Fruit fly (Drosophila melanogaster) whole organism, embryonic: ENCODE data around the gene CG31278.

ENCODE experiments used
- Atf3 ChIP-seq: fragments of 200-800 bp; sonication (Bioruptor generic); optimal IDR thresholded peaks from 3 replicates; lab custom pipeline; 2016; ENCODE audit warnings: missing biosample characterization, missing genetic modification characterization
- Bteb2 ChIP-seq: fragments of 200-800 bp; sonication (Bioruptor generic); optimal IDR thresholded peaks from 2 replicates; lab custom pipeline; 2016; ENCODE audit warnings: missing biosample characterization, missing genetic modification characterization
- CG15011 ChIP-seq: fragments of 200-800 bp; sonication (Bioruptor generic); optimal IDR thresholded peaks from 3 replicates; lab custom pipeline; 2018; ENCODE audit warnings: missing biosample characterization, mild to moderate bottlenecking, missing genetic modification characterization
- CG15269 ChIP-seq: fragments of 200-800 bp; sonication (Bioruptor generic); optimal IDR thresholded peaks from 2 replicates; lab custom pipeline; 2018; ENCODE audit warnings: missing biosample characterization, mild to moderate bottlenecking, missing genetic modification characterization, moderate library complexity
- CG17802 ChIP-seq: fragments of 200-800 bp; sonication (Bioruptor generic); optimal IDR thresholded peaks from 2 replicates; lab custom pipeline; 2018; ENCODE audit warnings: missing biosample characterization, mild to moderate bottlenecking, missing genetic modification characterization, moderate library complexity
- CG18619 ChIP-seq: fragments of 200-800 bp; sonication (Bioruptor generic); optimal IDR thresholded peaks from 3 replicates; lab custom pipeline; 2017; ENCODE audit warnings: missing biosample characterization, mild to moderate bottlenecking, missing genetic modification characterization
- CG2712 ChIP-seq: fragments of 200-800 bp; optimal IDR thresholded peaks from 3 replicates; lab custom pipeline; 2019; ENCODE audit warnings: missing biosample characterization, mild to moderate bottlenecking, missing genetic modification characterization, moderate library complexity
- CG30020 ChIP-seq: fragments of 200-800 bp; optimal IDR thresholded peaks from 2 replicates; lab custom pipeline; 2019; ENCODE audit warnings: missing biosample characterization, mild to moderate bottlenecking, missing genetic modification characterization, moderate library complexity
- CG30431 ChIP-seq: fragments of 200-800 bp; sonication (Bioruptor generic); optimal IDR thresholded peaks from 2 replicates; lab custom pipeline; 2017; ENCODE audit warnings: missing biosample characterization, missing genetic modification characterization
- CG31441 ChIP-seq: fragments of 200-800 bp; sonication (Bioruptor generic); IDR thresholded peaks from 2 replicates; pipeline ENCODE4 v1.3.6; 2022; ENCODE audit warnings: missing biosample characterization, missing genetic modification characterization
- CG33557 ChIP-seq: fragments of 200-800 bp; sonication (Bioruptor generic); optimal IDR thresholded peaks from 2 replicates; lab custom pipeline; 2019; ENCODE audit warnings: missing biosample characterization, mild to moderate bottlenecking, missing genetic modification characterization, moderate library complexity
- CG6654 ChIP-seq: fragments of 200-800 bp; sonication (Bioruptor generic); optimal IDR thresholded peaks from 2 replicates; lab custom pipeline; 2017; ENCODE audit warnings: missing biosample characterization, mild to moderate bottlenecking, missing genetic modification characterization
- CG8478 ChIP-seq: fragments of >200 bp; optimal IDR thresholded peaks from 2 replicates; lab custom pipeline; 2018
- CG9876 ChIP-seq: fragments of 200-800 bp; sonication (Bioruptor generic); optimal IDR thresholded peaks from 2 replicates; lab custom pipeline; 2016; ENCODE audit warnings: missing biosample characterization, missing genetic modification characterization
- CkIIα-i1 ChIP-seq: fragments of 200-800 bp; sonication (Bioruptor generic); IDR thresholded peaks from 2 replicates; pipeline ENCODE4 v1.3.6; 2022; ENCODE audit warnings: missing biosample characterization, missing genetic modification characterization
- D ChIP-seq, 2 experiments: fragments of 200-800 bp in 1 of 2; fragments of >200 bp in 1 of 2; sonication (Bioruptor generic) in 1 of 2; optimal IDR thresholded peaks; 2 replicates in 1 of 2; 3 replicates in 1 of 2; lab custom pipeline; 2017; ENCODE audit warnings: mild to moderate bottlenecking in 1 of 2, missing biosample characterization in 1 of 2, missing genetic modification characterization in 1 of 2, missing genetic modification reagents in 1 of 2
- Dll ChIP-seq: fragments of 200-800 bp; sonication (Bioruptor generic); IDR thresholded peaks from 4 replicates; pipeline ENCODE4 v1.3.6; 2022; ENCODE audit warnings: missing biosample characterization, missing genetic modification characterization; ENCODE audit not compliant: partially characterized antibody
- Fer1 ChIP-seq: fragments of 200-800 bp; sonication (Bioruptor generic); optimal IDR thresholded peaks from 2 replicates; lab custom pipeline; 2017; ENCODE audit warnings: missing biosample characterization, mild to moderate bottlenecking, missing genetic modification characterization
- Fer3 ChIP-seq: fragments of 200-800 bp; sonication (Bioruptor generic); optimal IDR thresholded peaks from 2 replicates; lab custom pipeline; 2018; ENCODE audit warnings: missing biosample characterization, mild to moderate bottlenecking, missing genetic modification characterization, moderate library complexity
- Gug ChIP-seq: fragments of 200-800 bp; sonication (Bioruptor generic); IDR thresholded peaks from 4 replicates; pipeline ENCODE4 v1.3.6; 2022; ENCODE audit warnings: missing biosample characterization, missing genetic modification characterization
- HLHmδ ChIP-seq: fragments of 200-800 bp; sonication (Bioruptor generic); optimal IDR thresholded peaks from 2 replicates; lab custom pipeline; 2018; ENCODE audit warnings: missing biosample characterization, mild to moderate bottlenecking, missing genetic modification characterization, moderate library complexity
- Hmx ChIP-seq: fragments of 200-800 bp; sonication (Bioruptor generic); optimal IDR thresholded peaks from 2 replicates; lab custom pipeline; 2016; ENCODE audit warnings: missing biosample characterization, missing genetic modification characterization
- Lim3 ChIP-seq: fragments of 200-800 bp; sonication (Bioruptor generic); IDR thresholded peaks from 2 replicates; pipeline ENCODE4 v1.3.6; 2022; ENCODE audit warnings: missing biosample characterization, missing genetic modification characterization
- Mad ChIP-seq: fragments of 200-800 bp; sonication (Bioruptor generic); optimal IDR thresholded peaks from 2 replicates; lab custom pipeline; 2016; ENCODE audit warnings: missing biosample characterization, missing genetic modification characterization
- Myb ChIP-seq: fragments of 200-800 bp; sonication (Bioruptor generic); optimal IDR thresholded peaks from 2 replicates; lab custom pipeline; 2016; ENCODE audit warnings: missing biosample characterization, missing genetic modification characterization
- Nf-YC ChIP-seq: fragments of 200-800 bp; optimal IDR thresholded peaks from 3 replicates; lab custom pipeline; 2019; ENCODE audit warnings: missing biosample characterization, mild to moderate bottlenecking, missing genetic modification characterization, moderate library complexity
- NfI ChIP-seq: fragments of 200-800 bp; sonication (Bioruptor generic); optimal IDR thresholded peaks from 3 replicates; lab custom pipeline; 2018; ENCODE audit warnings: missing biosample characterization, mild to moderate bottlenecking, missing genetic modification characterization, moderate library complexity
- Oli ChIP-seq: fragments of 200-800 bp; sonication (Bioruptor generic); optimal IDR thresholded peaks from 2 replicates; lab custom pipeline; 2018; ENCODE audit warnings: missing biosample characterization, mild to moderate bottlenecking, missing genetic modification characterization, moderate library complexity
- Rfx ChIP-seq: fragments of 200-800 bp; sonication (Bioruptor generic); IDR thresholded peaks from 2 replicates; pipeline ENCODE4 v1.3.6; 2022; ENCODE audit warnings: missing biosample characterization, missing genetic modification characterization
- Sry-δ ChIP-seq: fragments of 200-800 bp; sonication (Bioruptor generic); optimal IDR thresholded peaks from 2 replicates; lab custom pipeline; 2016; ENCODE audit warnings: missing biosample characterization, missing genetic modification characterization
- Trl ChIP-seq, 3 experiments: fragments of >200 bp in 2 of 3; fragments of 200-800 bp in 1 of 3; sonication (Bioruptor generic) in 1 of 3; optimal IDR thresholded peaks; 2 replicates in 1 of 3; 3 replicates in 2 of 3; lab custom pipeline; 2016 to 2017; ENCODE audit warnings: missing biosample characterization in 1 of 3, missing genetic modification characterization in 1 of 3
- Xrp1 ChIP-seq: fragments of 200-800 bp; sonication (Bioruptor generic); IDR thresholded peaks from 2 replicates; pipeline ENCODE4 v1.3.6; 2022; ENCODE audit warnings: missing biosample characterization, missing genetic modification characterization
- YL-1 ChIP-seq: fragments of 200-800 bp; sonication (Bioruptor generic); optimal IDR thresholded peaks from 3 replicates; lab custom pipeline; 2017; ENCODE audit warnings: missing biosample characterization, mild to moderate bottlenecking, missing genetic modification characterization
- ara ChIP-seq: fragments of 200-800 bp; sonication (Bioruptor generic); IDR thresholded peaks from 2 replicates; pipeline ENCODE4 v1.3.6; 2022; ENCODE audit warnings: missing biosample characterization, missing genetic modification characterization
- ato ChIP-seq: fragments of 200-800 bp; sonication (Bioruptor generic); IDR thresholded peaks from 2 replicates; pipeline ENCODE4 v1.3.6; 2022; ENCODE audit warnings: missing biosample characterization, missing genetic modification characterization; ENCODE audit not compliant: partially characterized antibody
- cwo ChIP-seq: fragments of 200-800 bp; sonication (Bioruptor generic); optimal IDR thresholded peaks from 3 replicates; lab custom pipeline; 2017; ENCODE audit warnings: missing biosample characterization, missing genetic modification characterization, mild to moderate bottlenecking, moderate library complexity, missing genetic modification reagents
- dan ChIP-seq: fragments of 200-800 bp; sonication (Bioruptor generic); IDR thresholded peaks from 2 replicates; pipeline ENCODE4 v1.3.6; 2022; ENCODE audit warnings: missing biosample characterization, missing genetic modification characterization
- exex ChIP-seq: fragments of 200-800 bp; sonication (Bioruptor generic); optimal IDR thresholded peaks from 4 replicates; lab custom pipeline; 2018; ENCODE audit warnings: missing biosample characterization, mild to moderate bottlenecking, missing genetic modification characterization, moderate library complexity
- fd3F ChIP-seq: fragments of 200-800 bp; sonication (Bioruptor generic); optimal IDR thresholded peaks from 2 replicates; lab custom pipeline; 2018; ENCODE audit warnings: missing biosample characterization, mild to moderate bottlenecking, missing genetic modification characterization, moderate library complexity
- gcm ChIP-seq: fragments of 200-800 bp; sonication (Bioruptor generic); optimal IDR thresholded peaks from 2 replicates; lab custom pipeline; 2019; ENCODE audit warnings: missing biosample characterization, mild to moderate bottlenecking, missing genetic modification characterization, moderate library complexity
- kay ChIP-seq: fragments of 200-800 bp; sonication (Bioruptor generic); optimal IDR thresholded peaks from 2 replicates; lab custom pipeline; 2016; ENCODE audit warnings: missing biosample characterization, missing genetic modification characterization
- lilli ChIP-seq: fragments of 200-800 bp; sonication (Bioruptor generic); optimal IDR thresholded peaks from 3 replicates; lab custom pipeline; 2016; ENCODE audit warnings: missing biosample characterization, missing genetic modification characterization
- sens ChIP-seq: fragments of 200-800 bp; sonication (Bioruptor generic); peaks from one replicate; lab custom pipeline; 2016; ENCODE audit warnings: missing biosample characterization, missing genetic modification characterization
- sim ChIP-seq: fragments of 200-800 bp; sonication (Bioruptor generic); IDR thresholded peaks from 2 replicates; pipeline ENCODE4 v1.3.6; 2022; ENCODE audit warnings: missing biosample characterization, missing genetic modification characterization
- slou ChIP-seq: fragments of 200-800 bp; sonication (Bioruptor generic); optimal IDR thresholded peaks from 3 replicates; lab custom pipeline; 2016; ENCODE audit warnings: missing biosample characterization, missing genetic modification characterization
- tap ChIP-seq: fragments of 200-800 bp; optimal IDR thresholded peaks from 3 replicates; lab custom pipeline; 2019; ENCODE audit warnings: missing biosample characterization, mild to moderate bottlenecking, missing genetic modification characterization, moderate library complexity
- toy ChIP-seq: fragments of 200-800 bp; sonication (Bioruptor generic); IDR thresholded peaks from 2 replicates; pipeline ENCODE4 v1.3.6; 2022; ENCODE audit warnings: missing biosample characterization, missing genetic modification characterization
- trem ChIP-seq: fragments of 200-800 bp; optimal IDR thresholded peaks from 3 replicates; lab custom pipeline; 2019; ENCODE audit warnings: missing biosample characterization, mild to moderate bottlenecking, missing genetic modification characterization, moderate library complexity
- ttk ChIP-seq: fragments of 200-800 bp; sonication (Bioruptor generic); IDR thresholded peaks from 2 replicates; pipeline ENCODE4 v2.1.2; 2022; ENCODE audit warnings: missing biosample characterization, missing genetic modification characterization
- usp ChIP-seq: fragments of >200 bp; optimal IDR thresholded peaks from 2 replicates; lab custom pipeline; 2017; ENCODE audit warnings: missing biosample characterization, missing genetic modification characterization
- wdn ChIP-seq: fragments of 200-800 bp; sonication (Bioruptor generic); IDR thresholded peaks from 2 replicates; pipeline ENCODE4 v1.3.6; 2022; ENCODE audit warnings: missing biosample characterization, missing genetic modification characterization
- yki ChIP-seq: fragments of >200 bp; optimal IDR thresholded peaks from 3 replicates; lab custom pipeline; 2018

The CG31278 gene

dm6 chr3R:10688835-10689234 is 19.3 kb downstream of the CG31278 start (continued):
- no peak for TF ChIP-seq CG15011
- no peak for TF ChIP-seq Lim3 (GFP tag; lab: Robert Waterston, UW)
- no peak for TF ChIP-seq CG9876 (GFP tag; lab: Kevin White, UChicago)
- TF ChIP-seq CG17802 (tag; lab: Kevin White, UChicago) = no peak
- peak; percentile 56 for TF ChIP-seq Bteb2
- TF ChIP-seq exex (tag; lab: Kevin White, UChicago) = peak; percentile 29
- no peak for TF ChIP-seq yki (lab: Kevin White, UChicago)
- TF ChIP-seq HLHmδ (GFP tag; lab: Kevin White, UChicago) = no peak
- TF ChIP-seq CG2712 (tag; lab: Kevin White, UChicago) = peak; percentile 64
- TF ChIP-seq Xrp1 (GFP tag; lab: Robert Waterston, UW) = peak; percentile 54; the same call in 1 of the 2 replicates
- TF ChIP-seq usp = no peak
- TF ChIP-seq Dll (GFP tag; lab: Robert Waterston, UW) = no peak
- peak; percentile 55 for TF ChIP-seq cwo (GFP tag; lab: Kevin White, UChicago)
- no peak for TF ChIP-seq CkIIα-i1 (GFP tag; lab: Robert Waterston, UW)
- TF ChIP-seq lilli (GFP tag; lab: Kevin White, UChicago) = peak; percentile 59
- no peak for TF ChIP-seq Sry-δ
- peak; percentile 44; the same call in 1 of the 2 replicates for TF ChIP-seq CG31441 (GFP tag; lab: Robert Waterston, UW)
- TF ChIP-seq Mad (GFP tag; lab: Kevin White, UChicago) = no peak
- TF ChIP-seq ato (GFP tag; lab: Robert Waterston, UW) = no peak
- TF ChIP-seq fd3F = peak; percentile 4
- no peak for TF ChIP-seq CG30431
- TF ChIP-seq ttk (GFP tag; lab: Robert Waterston, UW) = 0 out of 2 replicates have a peak, but pooled peaks have one; percentile 13
- TF ChIP-seq gcm (GFP tag; lab: Kevin White, UChicago) = no peak
- TF ChIP-seq CG15269 (tag; lab: Kevin White, UChicago) = peak; percentile 65
- TF ChIP-seq Atf3 (GFP tag; lab: Kevin White, UChicago) = no peak
- TF ChIP-seq tap (tag; lab: Kevin White, UChicago) = no peak
- TF ChIP-seq kay = peak; percentile 5
- no peak for TF ChIP-seq Hmx (GFP tag; lab: Kevin White, UChicago)
- no peak for TF ChIP-seq D (optimal IDR thresholded peaks at IDR 0.05; lab: Kevin White, UChicago)
- TF ChIP-seq D (GFP tag; optimal IDR thresholded peaks at IDR 0.05; lab: Kevin White, UChicago) = no peak
- TF ChIP-seq CG18619 (GFP tag; lab: Kevin White, UChicago) = peak; percentile 10
- TF ChIP-seq Trl (optimal IDR thresholded peaks at IDR 0.05; lab: Kevin White, UChicago) = no peak
- no peak for TF ChIP-seq Trl (GFP tag; optimal IDR thresholded peaks at IDR 0.05; lab: Kevin White, UChicago)
- TF ChIP-seq ara (GFP tag; lab: Robert Waterston, UW) = peak; percentile 51; the same call in 1 of the 2 replicates
- no peak for TF ChIP-seq Oli (tag; lab: Kevin White, UChicago)
- TF ChIP-seq CG33557 = no peak
- TF ChIP-seq CG6654 (GFP tag; lab: Kevin White, UChicago) = no peak
- TF ChIP-seq Gug (GFP tag; lab: Robert Waterston, UW) = no peak
- no peak for TF ChIP-seq wdn (GFP tag; lab: Robert Waterston, UW)
- no peak for TF ChIP-seq dan (GFP tag; lab: Robert Waterston, UW)
- TF ChIP-seq trem (tag; lab: Kevin White, UChicago) = no peak
- TF ChIP-seq sim = no peak
- TF ChIP-seq slou (GFP tag; lab: Kevin White, UChicago) = no peak
- no peak for TF ChIP-seq CG8478 (lab: Kevin White, UChicago)
- no peak for TF ChIP-seq YL-1 (GFP tag; lab: Kevin White, UChicago)
- TF ChIP-seq Rfx = peak; percentile 88
- TF ChIP-seq Fer3 (tag; lab: Kevin White, UChicago) = peak; percentile 72
- TF ChIP-seq toy (GFP tag; lab: Robert Waterston, UW) = no peak
- TF ChIP-seq Myb (GFP tag; lab: Kevin White, UChicago) = no peak
- TF ChIP-seq sens (GFP tag; lab: Kevin White, UChicago) = peak; percentile 59
- peak; percentile 52 for TF ChIP-seq Fer1
- TF ChIP-seq Nf-YC (tag; lab: Kevin White, UChicago) = no peak
- peak; percentile 26 for TF ChIP-seq NfI (GFP tag; lab: Kevin White, UChicago)
- TF ChIP-seq CG30020 (tag; lab: Kevin White, UChicago) = no peak
